Worm (Caenorhabditis elegans) whole organism, late embryonic: ENCODE results near the gene M03F8.6.

Source experiments
- C38D4.7 ChIP-seq: fragments of 200-800 bp; sonication (Bioruptor generic); optimal IDR thresholded peaks from 2 replicates; lab custom pipeline; 2018; ENCODE audit warnings: mild to moderate bottlenecking, missing genetic modification characterization, moderate library complexity, missing compliant biosample characterization
- T23F11.4 ChIP-seq: fragments of 200-800 bp; sonication (Bioruptor generic); optimal IDR thresholded peaks from 2 replicates; lab custom pipeline; 2018; ENCODE audit warnings: mild to moderate bottlenecking, missing genetic modification characterization, missing compliant biosample characterization
- ceh-14 ChIP-seq: sonication (generic microtip); optimal IDR thresholded peaks from 2 replicates; lab custom pipeline; 2016; ENCODE audit warnings: missing genotype, missing genetic modification characterization, missing compliant biosample characterization
- ceh-18 ChIP-seq: sonication (generic microtip); optimal IDR thresholded peaks from 2 replicates; lab custom pipeline; 2016; ENCODE audit warnings: missing genetic modification characterization, missing compliant biosample characterization
- ceh-2 ChIP-seq: sonication (generic microtip); optimal IDR thresholded peaks from 2 replicates; lab custom pipeline; 2016; ENCODE audit warnings: missing genotype, missing genetic modification characterization, missing compliant biosample characterization
- ceh-30 ChIP-seq: fragments of 150-350 bp; optimal IDR thresholded peaks from 2 replicates; lab custom pipeline; 2014; ENCODE audit warnings: missing biosample characterization, missing genetic modification characterization
- ceh-34 ChIP-seq: sonication (generic microtip); optimal IDR thresholded peaks from 2 replicates; lab custom pipeline; 2016; ENCODE audit warnings: mild to moderate bottlenecking, missing genetic modification characterization, missing compliant biosample characterization
- ceh-45 ChIP-seq: fragments of 200-800 bp; sonication (Bioruptor generic); IDR thresholded peaks from 2 replicates; pipeline ENCODE4 v1.3.6; 2022; ENCODE audit warnings: missing genetic modification reagents, missing genetic modification characterization, missing compliant biosample characterization
- ceh-9 ChIP-seq: sonication (generic microtip); optimal IDR thresholded peaks from 2 replicates; lab custom pipeline; 2016; ENCODE audit warnings: mild to moderate bottlenecking, missing genetic modification characterization, inconsistent platforms, missing compliant biosample characterization
- dmd-4 ChIP-seq: sonication (generic microtip); optimal IDR thresholded peaks from 2 replicates; lab custom pipeline; 2016; ENCODE audit warnings: borderline replicate concordance, missing genetic modification characterization, missing compliant biosample characterization
- dve-1 ChIP-seq: sonication (generic microtip); optimal IDR thresholded peaks from 2 replicates; lab custom pipeline; 2017; ENCODE audit warnings: antibody characterized with exemption, mild to moderate bottlenecking, missing genetic modification characterization, missing compliant biosample characterization
- elt-2 ChIP-seq: sonication (generic microtip); optimal IDR thresholded peaks from 2 replicates; lab custom pipeline; 2016; ENCODE audit warnings: missing genetic modification reagents, missing genetic modification characterization, missing compliant biosample characterization
- ets-4 ChIP-seq: sonication (generic microtip); optimal IDR thresholded peaks from 2 replicates; lab custom pipeline; 2016; ENCODE audit warnings: missing genetic modification characterization, missing compliant biosample characterization
- fax-1 ChIP-seq: sonication (generic microtip); optimal IDR thresholded peaks from 2 replicates; lab custom pipeline; 2016; ENCODE audit warnings: missing genotype, missing genetic modification characterization, missing compliant biosample characterization
- fkh-10 ChIP-seq: fragments of 150-350 bp; optimal IDR thresholded peaks from 2 replicates; lab custom pipeline; 2014; ENCODE audit warnings: missing biosample characterization, missing genetic modification reagents, missing genetic modification characterization
- hlh-13 ChIP-seq: fragments of 200-800 bp; sonication (Bioruptor generic); optimal IDR thresholded peaks from 2 replicates; lab custom pipeline; 2018; ENCODE audit warnings: mild to moderate bottlenecking, missing genetic modification characterization, missing compliant biosample characterization
- hlh-30 ChIP-seq: sonication (generic microtip); optimal IDR thresholded peaks from 2 replicates; lab custom pipeline; 2017; ENCODE audit warnings: antibody characterized with exemption, missing genetic modification characterization, missing compliant biosample characterization; ENCODE audit not compliant: insufficient read depth
- hlh-8 ChIP-seq: sonication (generic microtip); optimal IDR thresholded peaks from 2 replicates; lab custom pipeline; 2016; ENCODE audit warnings: missing genotype, missing genetic modification characterization, missing compliant biosample characterization
- lin-11 ChIP-seq: fragments of 200-800 bp; sonication (Bioruptor generic); optimal IDR thresholded peaks from 2 replicates; lab custom pipeline; 2018; ENCODE audit warnings: mild to moderate bottlenecking, missing genetic modification characterization, missing compliant biosample characterization
- nhr-232 ChIP-seq: sonication (generic microtip); optimal IDR thresholded peaks from 2 replicates; lab custom pipeline; 2016; ENCODE audit warnings: missing genetic modification characterization, missing compliant biosample characterization
- pax-1 ChIP-seq: fragments of 150-350 bp; optimal IDR thresholded peaks from 2 replicates; lab custom pipeline; 2014; ENCODE audit warnings: missing biosample characterization, missing genetic modification characterization
- pqm-1 ChIP-seq: sonication (generic microtip); optimal IDR thresholded peaks from 2 replicates; lab custom pipeline; 2016; ENCODE audit warnings: missing genetic modification characterization, missing compliant biosample characterization
- rnt-1 ChIP-seq: sonication (generic microtip); optimal IDR thresholded peaks from 2 replicates; lab custom pipeline; 2016; ENCODE audit warnings: missing genetic modification characterization, missing compliant biosample characterization
- sdc-2 ChIP-seq: sonication (generic microtip); optimal IDR thresholded peaks from 2 replicates; lab custom pipeline; 2016; ENCODE audit warnings: missing genotype, missing genetic modification characterization, missing compliant biosample characterization
- sox-4 ChIP-seq: sonication (generic microtip); optimal IDR thresholded peaks from 2 replicates; lab custom pipeline; 2017; ENCODE audit warnings: mild to moderate bottlenecking, missing genetic modification characterization, inconsistent platforms, missing compliant biosample characterization
- syd-9 ChIP-seq: sonication (generic microtip); optimal IDR thresholded peaks from 2 replicates; lab custom pipeline; 2016; ENCODE audit warnings: mild to moderate bottlenecking, missing genetic modification characterization, moderate library complexity, missing compliant biosample characterization
- tbx-2 ChIP-seq: sonication (generic microtip); optimal IDR thresholded peaks from 2 replicates; lab custom pipeline; 2016; ENCODE audit warnings: missing genetic modification characterization, missing compliant biosample characterization
- ttx-3 ChIP-seq: sonication (generic microtip); optimal IDR thresholded peaks from 2 replicates; lab custom pipeline; 2016; ENCODE audit warnings: missing genetic modification reagents, missing genetic modification characterization, missing compliant biosample characterization
- unc-55 ChIP-seq: sonication (generic microtip); optimal IDR thresholded peaks from 2 replicates; lab custom pipeline; 2017; ENCODE audit warnings: missing biosample characterization, missing genetic modification reagents, missing genetic modification characterization
- unc-86 ChIP-seq: sonication (generic microtip); optimal IDR thresholded peaks from 2 replicates; lab custom pipeline; 2016; ENCODE audit warnings: missing genetic modification characterization, missing compliant biosample characterization

The M03F8.6 gene

ce11 chrV:5984244-5984643 lies 29.6 kb upstream of the M03F8.6 start:
- TF ChIP-seq pqm-1 (tag; lab: Kevin White, UChicago) (no peak), ceh-18 (tag; lab: Kevin White, UChicago) (no peak), ets-4 (tag; lab: Kevin White, UChicago) (no peak)

DNA sequence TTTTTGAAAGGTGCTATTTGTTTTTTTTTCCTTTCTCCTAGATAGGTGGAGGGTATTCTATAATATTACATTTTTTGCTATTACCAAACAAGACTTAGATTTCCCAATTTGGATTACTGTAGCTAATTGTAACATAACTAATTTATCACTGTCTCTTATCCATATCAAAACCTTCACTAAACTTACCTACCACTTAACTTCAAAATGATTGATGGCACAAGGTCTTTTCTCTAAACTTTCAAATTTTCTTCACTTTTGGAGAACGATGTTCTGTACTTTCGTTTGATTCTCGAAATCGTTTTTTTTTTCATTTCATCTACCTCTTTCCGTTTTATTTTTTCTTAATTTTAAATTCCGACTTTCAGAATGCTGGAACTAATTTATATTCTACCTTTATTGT lies 28.7 kb upstream of the M03F8.6 start, which contains the start of gene dhs-16:
dhs-16 (plus strand) TSS at position 366 of the 400 bp plus-strand sequence.
- no peak for TF ChIP-seq hlh-30
- no peak for TF ChIP-seq unc-55 (GFP tag; lab: Kevin White, UChicago)
- no peak for TF ChIP-seq sox-4 (tag; lab: Kevin White, UChicago)
- no peak for TF ChIP-seq ceh-45 (GFP tag; lab: Robert Waterston, UW)
- no peak for TF ChIP-seq dve-1 (tag; lab: Kevin White, UChicago)
- no peak for TF ChIP-seq C38D4.7 (GFP tag; lab: Kevin White, UChicago)
- TF ChIP-seq sdc-2 (tag; lab: Kevin White, UChicago) = no peak
- TF ChIP-seq fax-1 = no peak
- TF ChIP-seq ceh-9 (tag; lab: Kevin White, UChicago) = no peak
- no peak for TF ChIP-seq lin-11 (tag; lab: Kevin White, UChicago)

DNA sequence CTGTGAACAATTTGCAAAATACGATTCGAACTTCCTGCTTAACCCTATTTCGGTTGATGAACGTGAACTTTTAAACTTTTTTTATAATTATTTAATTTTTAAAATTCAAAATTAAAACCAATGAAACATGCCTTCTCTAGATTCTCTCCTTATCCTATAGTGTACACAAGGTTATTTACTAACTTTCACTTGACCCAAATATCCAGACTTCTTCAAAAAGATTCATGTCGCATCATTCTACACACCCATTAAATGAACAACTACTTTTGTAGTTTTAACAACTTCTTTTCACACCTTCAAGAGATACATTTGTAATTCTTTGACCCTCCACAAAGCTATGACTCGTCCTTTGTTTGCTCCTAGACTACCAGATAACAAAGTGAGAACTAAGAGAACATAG lies 28.1 kb upstream of the M03F8.6 start:
- peak; percentile 36 for TF ChIP-seq pax-1
- TF ChIP-seq syd-9 (tag; lab: Kevin White, UChicago) = no peak

DNA sequence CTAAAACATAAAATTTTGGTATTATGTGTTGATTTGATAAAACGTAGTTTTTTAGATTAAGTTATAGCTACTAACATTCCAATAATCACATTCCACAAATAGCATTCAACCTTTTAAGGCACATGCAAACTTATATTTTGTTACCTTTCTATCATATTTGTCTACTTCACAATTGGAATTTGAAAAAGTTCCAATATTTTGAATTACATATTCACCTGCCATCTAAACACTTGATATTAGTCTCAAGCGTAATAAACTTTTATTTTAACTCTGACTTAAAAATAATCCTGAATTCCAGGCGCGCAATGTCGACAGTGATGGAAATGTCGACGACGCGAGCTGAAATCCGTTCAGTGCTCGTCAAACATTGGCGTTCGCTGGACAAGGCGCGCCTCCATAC lies 21.1 kb upstream of the M03F8.6 start, which contains the start of gene acy-2:
acy-2 (plus strand) TSS at position 301 of the 400 bp plus-strand sequence.
- TF ChIP-seq sox-4 (tag; lab: Kevin White, UChicago) (no peak), elt-2 (tag; lab: Kevin White, UChicago) (no peak), T23F11.4 (GFP tag; lab: Kevin White, UChicago) (no peak), fkh-10 (GFP tag; lab: Kevin White, UChicago) (no peak), hlh-13 (GFP tag; lab: Kevin White, UChicago) (no peak), ceh-14 (tag; lab: Kevin White, UChicago) (no peak), unc-86 (tag; lab: Kevin White, UChicago) (no peak), hlh-8 (tag; lab: Kevin White, UChicago) (no peak), lin-11 (tag; lab: Kevin White, UChicago) (no peak), nhr-232 (tag; lab: Kevin White, UChicago) (no peak), ceh-30 (no peak), tbx-2 (tag; lab: Kevin White, UChicago) (no peak), pqm-1 (tag; lab: Kevin White, UChicago) (no peak), pax-1 (no peak), rnt-1 (tag; lab: Kevin White, UChicago) (no peak)

- no peak for TF ChIP-seq ceh-14 (tag; lab: Kevin White, UChicago)
- TF ChIP-seq ttx-3 (tag; lab: Kevin White, UChicago) = no peak
- no peak for TF ChIP-seq hlh-30
- TF ChIP-seq dmd-4 (tag; lab: Kevin White, UChicago) = no peak
- TF ChIP-seq ceh-2 (tag; lab: Kevin White, UChicago) = no peak
- TF ChIP-seq fkh-10 (GFP tag; lab: Kevin White, UChicago) = no peak
- no peak for TF ChIP-seq lin-11 (tag; lab: Kevin White, UChicago)
- no peak for TF ChIP-seq pqm-1 (tag; lab: Kevin White, UChicago)
These were observed 19.1 kb upstream of the M03F8.6 start for ce11 chrV:5973713-5974112.

- no peak for TF ChIP-seq ceh-34 (tag; lab: Kevin White, UChicago)
These were observed 17.9 kb upstream of the M03F8.6 start for ce11 chrV:5972582-5972981.
